Fruit fly (Drosophila melanogaster) whole organism, embryonic: ENCODE data around the gene c12.2.

ENCODE experiments used
- Abd-B ChIP-seq: fragments of 200-800 bp; sonication (Bioruptor generic); optimal IDR thresholded peaks from 2 replicates; lab custom pipeline; 2018; ENCODE audit warnings: missing biosample characterization, mild to moderate bottlenecking, missing genetic modification characterization, moderate library complexity
- Adf1 ChIP-seq: fragments of 200-800 bp; sonication (Bioruptor generic); IDR thresholded peaks from 2 replicates; pipeline ENCODE4 v1.3.6; 2022; ENCODE audit warnings: missing biosample characterization, missing genetic modification characterization
- Blimp-1 ChIP-seq: fragments of 200-800 bp; sonication (Bioruptor generic); optimal IDR thresholded peaks from 3 replicates; lab custom pipeline; 2018; ENCODE audit warnings: missing biosample characterization, missing genetic modification characterization, mild to moderate bottlenecking, moderate library complexity, missing genetic modification reagents
- CG12219 ChIP-seq: fragments of 200-800 bp; sonication (Bioruptor generic); optimal IDR thresholded peaks from 3 replicates; lab custom pipeline; 2018; ENCODE audit warnings: missing biosample characterization, mild to moderate bottlenecking, missing genetic modification characterization
- CG12391 ChIP-seq: fragments of 200-800 bp; sonication (Bioruptor generic); optimal IDR thresholded peaks from 3 replicates; lab custom pipeline; 2018; ENCODE audit warnings: missing biosample characterization, mild to moderate bottlenecking, missing genetic modification characterization, moderate library complexity
- CG12744 ChIP-seq: fragments of 200-800 bp; sonication (Bioruptor generic); optimal IDR thresholded peaks from 2 replicates; lab custom pipeline; 2016; ENCODE audit warnings: missing biosample characterization, missing genetic modification characterization
- CG13123 ChIP-seq: fragments of 200-800 bp; sonication (Bioruptor generic); optimal IDR thresholded peaks from 2 replicates; lab custom pipeline; 2016; ENCODE audit warnings: missing biosample characterization, missing genetic modification characterization
- CG15514 ChIP-seq: fragments of 200-800 bp; sonication (Bioruptor generic); optimal IDR thresholded peaks from 3 replicates; lab custom pipeline; 2017; ENCODE audit warnings: missing biosample characterization, missing genetic modification characterization, mild to moderate bottlenecking, moderate library complexity, missing genetic modification reagents
- CG16815 ChIP-seq: fragments of 200-800 bp; sonication (Bioruptor generic); optimal IDR thresholded peaks from 3 replicates; lab custom pipeline; 2017; ENCODE audit warnings: missing biosample characterization, mild to moderate bottlenecking, missing genetic modification characterization
- CG2875 ChIP-seq: fragments of 200-800 bp; sonication (Bioruptor generic); optimal IDR thresholded peaks from 2 replicates; lab custom pipeline; 2017; ENCODE audit warnings: missing biosample characterization, mild to moderate bottlenecking, missing genetic modification characterization, missing genetic modification reagents
- CG30403 ChIP-seq: fragments of 200-800 bp; sonication (Bioruptor generic); optimal IDR thresholded peaks from 3 replicates; lab custom pipeline; 2016; ENCODE audit warnings: missing biosample characterization, missing genetic modification characterization
- CG4282 ChIP-seq: fragments of 200-800 bp; sonication (Bioruptor generic); optimal IDR thresholded peaks from 2 replicates; lab custom pipeline; 2016; ENCODE audit warnings: missing biosample characterization, missing genetic modification characterization
- CG4424 ChIP-seq: fragments of 200-800 bp; sonication (Bioruptor generic); optimal IDR thresholded peaks from 3 replicates; lab custom pipeline; 2016; ENCODE audit warnings: missing biosample characterization, missing genetic modification characterization
- CG5245 ChIP-seq: fragments of 200-800 bp; sonication (Bioruptor generic); optimal IDR thresholded peaks from 3 replicates; lab custom pipeline; 2016; ENCODE audit warnings: missing biosample characterization, missing genetic modification characterization
- CG5953 ChIP-seq: fragments of 200-800 bp; sonication (Bioruptor generic); IDR thresholded peaks from 2 replicates; pipeline ENCODE4 v1.3.6; 2022; ENCODE audit warnings: missing biosample characterization, missing genetic modification characterization
- CG6813 ChIP-seq: fragments of 200-800 bp; sonication (Bioruptor generic); optimal IDR thresholded peaks from 2 replicates; lab custom pipeline; 2017; ENCODE audit warnings: missing biosample characterization, missing genetic modification characterization, mild to moderate bottlenecking, moderate library complexity, missing genetic modification reagents
- CG8281 ChIP-seq: fragments of 200-800 bp; sonication (Bioruptor generic); optimal IDR thresholded peaks from 2 replicates; lab custom pipeline; 2018; ENCODE audit warnings: missing biosample characterization, mild to moderate bottlenecking, missing genetic modification characterization, moderate library complexity
- CG8388 ChIP-seq: fragments of 200-800 bp; sonication (Bioruptor generic); optimal IDR thresholded peaks from 2 replicates; lab custom pipeline; 2019; ENCODE audit warnings: missing biosample characterization, mild to moderate bottlenecking, missing genetic modification characterization, moderate library complexity
- CG9215 ChIP-seq: fragments of 200-800 bp; sonication (Bioruptor generic); IDR thresholded peaks from 2 replicates; pipeline ENCODE4 v1.3.6; 2022; ENCODE audit warnings: missing biosample characterization, missing genetic modification characterization
- CG9437 ChIP-seq: fragments of 200-800 bp; sonication (Bioruptor generic); optimal IDR thresholded peaks from 2 replicates; lab custom pipeline; 2018; ENCODE audit warnings: missing biosample characterization, mild to moderate bottlenecking, missing genetic modification characterization
- CG9797 ChIP-seq: fragments of 200-800 bp; sonication (Bioruptor generic); optimal IDR thresholded peaks from 3 replicates; lab custom pipeline; 2018; ENCODE audit warnings: missing biosample characterization, mild to moderate bottlenecking, missing genetic modification characterization
- Fer2 ChIP-seq: fragments of 200-800 bp; sonication (Bioruptor generic); optimal IDR thresholded peaks from 2 replicates; lab custom pipeline; 2018; ENCODE audit warnings: missing biosample characterization, mild to moderate bottlenecking, missing genetic modification characterization, moderate library complexity
- H2.0 ChIP-seq: fragments of 200-800 bp; sonication (Bioruptor generic); IDR thresholded peaks from 2 replicates; pipeline ENCODE4 v1.3.6; 2022; ENCODE audit warnings: missing biosample characterization, missing genetic modification characterization
- Mad ChIP-seq: fragments of 200-800 bp; sonication (Bioruptor generic); optimal IDR thresholded peaks from 2 replicates; lab custom pipeline; 2016; ENCODE audit warnings: missing biosample characterization, missing genetic modification characterization
- NC2β ChIP-seq: fragments of 200-800 bp; sonication (Bioruptor generic); optimal IDR thresholded peaks from 2 replicates; lab custom pipeline; 2016; ENCODE audit warnings: missing biosample characterization, missing genetic modification characterization
- NK7.1 ChIP-seq: fragments of 200-800 bp; sonication (Bioruptor generic); optimal IDR thresholded peaks from 3 replicates; lab custom pipeline; 2016; ENCODE audit warnings: missing biosample characterization, missing genetic modification characterization
- Neu2 ChIP-seq: fragments of 200-800 bp; sonication (Bioruptor generic); optimal IDR thresholded peaks from 3 replicates; lab custom pipeline; 2016; ENCODE audit warnings: missing biosample characterization, missing genetic modification characterization, borderline replicate concordance
- Ptx1 ChIP-seq: fragments of 200-800 bp; sonication (Bioruptor generic); IDR thresholded peaks from 2 replicates; pipeline ENCODE4 v1.3.6; 2022; ENCODE audit warnings: missing biosample characterization, missing genetic modification characterization
- Taf1 ChIP-seq: fragments of 200-800 bp; sonication (Bioruptor generic); IDR thresholded peaks from 2 replicates; pipeline ENCODE4 v1.3.6; 2022; ENCODE audit warnings: missing biosample characterization, missing genetic modification characterization
- Tbp ChIP-seq: fragments of >200 bp; optimal IDR thresholded peaks from 2 replicates; lab custom pipeline; 2018; ENCODE audit warnings: missing biosample characterization, missing genetic modification characterization
- danr ChIP-seq: fragments of 200-800 bp; sonication (Bioruptor generic); IDR thresholded peaks from 2 replicates; pipeline ENCODE4 v1.3.6; 2022; ENCODE audit warnings: missing biosample characterization, missing genetic modification characterization
- ftz-f1 ChIP-seq: fragments of 200-800 bp; sonication (Bioruptor generic); optimal IDR thresholded peaks from 2 replicates; lab custom pipeline; 2016; ENCODE audit warnings: missing biosample characterization, missing genetic modification characterization
- jing ChIP-seq: fragments of 200-800 bp; sonication (Bioruptor generic); optimal IDR thresholded peaks from 2 replicates; lab custom pipeline; 2018; ENCODE audit warnings: missing biosample characterization, mild to moderate bottlenecking, missing genetic modification characterization
- kah ChIP-seq: fragments of 200-800 bp; sonication (Bioruptor generic); optimal IDR thresholded peaks from 2 replicates; lab custom pipeline; 2018; ENCODE audit warnings: missing biosample characterization, mild to moderate bottlenecking, missing genetic modification characterization
- ken ChIP-seq: fragments of 200-800 bp; sonication (Bioruptor generic); IDR thresholded peaks from 3 replicates; pipeline ENCODE4 v1.3.6; 2022; ENCODE audit warnings: missing biosample characterization, missing genetic modification characterization
- knrl ChIP-seq: fragments of 200-800 bp; sonication (Bioruptor generic); IDR thresholded peaks from 3 replicates; pipeline ENCODE4 v1.3.6; 2022; ENCODE audit warnings: missing biosample characterization, missing genetic modification characterization; ENCODE audit not compliant: partially characterized antibody
- lov ChIP-seq, 2 experiments: fragments of 200-800 bp in 1 of 2; fragments of >200 bp in 1 of 2; sonication (Bioruptor generic) in 1 of 2; IDR thresholded peaks in 1 of 2; optimal IDR thresholded peaks in 1 of 2; 2 replicates in 1 of 2; 3 replicates in 1 of 2; pipeline versions ENCODE4 v1.3.6 to Lab custom; 2017 to 2022; ENCODE audit warnings: missing biosample characterization in 1 of 2, missing genetic modification characterization in 1 of 2
- mirr ChIP-seq: fragments of 200-800 bp; sonication (Bioruptor generic); optimal IDR thresholded peaks from 3 replicates; lab custom pipeline; 2018; ENCODE audit warnings: missing biosample characterization, mild to moderate bottlenecking, missing genetic modification characterization
- mld ChIP-seq: fragments of 200-800 bp; sonication (Bioruptor generic); IDR thresholded peaks from 3 replicates; pipeline ENCODE4 v1.3.6; 2022; ENCODE audit warnings: missing biosample characterization, missing genetic modification characterization; ENCODE audit not compliant: partially characterized antibody
- nmo ChIP-seq: fragments of 200-800 bp; sonication (Bioruptor generic); optimal IDR thresholded peaks from 2 replicates; lab custom pipeline; 2018; ENCODE audit warnings: missing biosample characterization, mild to moderate bottlenecking, missing genetic modification characterization, moderate library complexity
- org-1 ChIP-seq: fragments of 200-800 bp; sonication (Bioruptor generic); optimal IDR thresholded peaks from 2 replicates; lab custom pipeline; 2017; ENCODE audit warnings: missing biosample characterization, missing genetic modification characterization
- pum ChIP-seq: fragments of 200-800 bp; sonication (Bioruptor generic); optimal IDR thresholded peaks from 2 replicates; lab custom pipeline; 2016; ENCODE audit warnings: missing biosample characterization, missing genetic modification characterization
- rib ChIP-seq: fragments of 200-800 bp; sonication (Bioruptor generic); IDR thresholded peaks from 2 replicates; pipeline ENCODE4 v1.3.6; 2022; ENCODE audit warnings: missing biosample characterization, missing genetic modification characterization
- ssp ChIP-seq: fragments of 200-800 bp; sonication (Bioruptor generic); IDR thresholded peaks from 2 replicates; pipeline ENCODE4 v1.3.6; 2022; ENCODE audit warnings: missing biosample characterization, missing genetic modification characterization
- tin ChIP-seq: fragments of 200-800 bp; sonication (Bioruptor generic); optimal IDR thresholded peaks from 3 replicates; lab custom pipeline; 2016; ENCODE audit warnings: missing biosample characterization, missing genetic modification characterization
- toy ChIP-seq: fragments of 200-800 bp; sonication (Bioruptor generic); IDR thresholded peaks from 2 replicates; pipeline ENCODE4 v1.3.6; 2022; ENCODE audit warnings: missing biosample characterization, missing genetic modification characterization
- trh ChIP-seq: fragments of 200-800 bp; sonication (Bioruptor generic); optimal IDR thresholded peaks from 2 replicates; lab custom pipeline; 2016; ENCODE audit warnings: missing biosample characterization, missing genetic modification characterization
- wdn ChIP-seq: fragments of 200-800 bp; sonication (Bioruptor generic); IDR thresholded peaks from 2 replicates; pipeline ENCODE4 v1.3.6; 2022; ENCODE audit warnings: missing biosample characterization, missing genetic modification characterization
- yki ChIP-seq: fragments of >200 bp; optimal IDR thresholded peaks from 3 replicates; lab custom pipeline; 2018
- zen ChIP-seq: fragments of 200-800 bp; sonication (Bioruptor generic); optimal IDR thresholded peaks from 3 replicates; lab custom pipeline; 2018; ENCODE audit warnings: missing biosample characterization, mild to moderate bottlenecking, missing genetic modification characterization, moderate library complexity

c12.2 gene

DNA sequence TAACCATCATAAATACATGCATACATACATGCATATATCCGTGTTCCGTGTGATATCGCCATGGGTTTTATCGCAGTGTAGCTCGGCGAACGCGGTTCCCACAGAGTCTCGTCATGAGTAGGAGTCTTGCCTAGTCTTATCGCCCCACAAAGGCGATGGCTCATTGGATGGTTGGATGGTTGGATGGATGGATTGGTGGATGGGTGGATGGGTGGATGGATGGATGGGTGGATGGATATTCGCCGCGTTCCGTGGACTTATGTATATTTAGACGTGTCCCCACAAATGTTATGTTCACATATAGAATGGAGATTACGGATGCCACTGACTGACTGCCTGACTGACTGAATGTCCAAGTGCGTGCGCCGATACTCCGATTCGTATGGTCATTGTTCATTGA is 27.9 kb upstream of the c12.2 start:
- TF ChIP-seq ssp: no peak
- TF ChIP-seq Neu2 (GFP tag; lab: Kevin White, UChicago): no peak
- TF ChIP-seq Abd-B (GFP tag; lab: Kevin White, UChicago): no peak
- TF ChIP-seq CG9215: no peak
- TF ChIP-seq rib (GFP tag; lab: Robert Waterston, UW): no peak
- TF ChIP-seq lov (optimal IDR thresholded peaks at IDR 0.05; lab: Kevin White, UChicago): no peak
- no peak for TF ChIP-seq lov (GFP tag; IDR thresholded peaks at IDR 0.05; lab: Robert Waterston, UW)
- no peak for TF ChIP-seq mld (GFP tag; lab: Robert Waterston, UW)
- TF ChIP-seq CG8281 (tag; lab: Kevin White, UChicago): peak; percentile 98

DNA sequence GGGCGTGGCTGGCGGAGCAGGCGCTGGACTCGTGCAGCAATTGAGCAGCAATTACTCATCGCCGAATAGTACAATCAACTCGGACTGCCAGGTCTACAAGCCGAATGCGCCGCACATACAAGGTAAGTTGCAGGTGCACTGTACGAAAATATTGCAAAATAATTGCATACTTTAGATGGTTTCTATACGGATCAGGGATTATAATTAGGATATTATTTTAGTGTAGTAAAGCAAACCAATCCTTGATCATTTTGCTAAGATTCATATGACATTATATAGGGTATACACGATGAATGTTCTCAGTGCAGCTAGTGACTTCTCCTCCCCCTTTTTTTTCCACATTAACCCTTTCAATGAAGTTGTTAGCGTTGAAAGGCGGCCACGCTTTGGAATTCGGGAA is 23.6 kb upstream of the c12.2 start:
- TF ChIP-seq Tbp (GFP tag; lab: Kevin White, UChicago) (no peak), tin (GFP tag; lab: Kevin White, UChicago) (peak; percentile 3), Fer2 (no peak), CG2875 (GFP tag; lab: Kevin White, UChicago) (peak; percentile 1), CG6813 (GFP tag; lab: Kevin White, UChicago) (no peak), CG5245 (no peak), CG9797 (no peak), org-1 (GFP tag; lab: Kevin White, UChicago) (no peak), Blimp-1 (peak; percentile 47), CG4282 (GFP tag; lab: Kevin White, UChicago) (no peak), Taf1 (GFP tag; lab: Robert Waterston, UW) (no peak), toy (GFP tag; lab: Robert Waterston, UW) (no peak), Mad (GFP tag; lab: Kevin White, UChicago) (no peak), mirr (GFP tag; lab: Kevin White, UChicago) (no peak), Ptx1 (GFP tag; lab: Robert Waterston, UW) (peak; percentile 22; the same call in 1 of the 2 replicates), pum (no peak), wdn (GFP tag; lab: Robert Waterston, UW) (no peak), CG30403 (peak; percentile 11), CG4424 (GFP tag; lab: Kevin White, UChicago) (peak; percentile 33), yki (no peak), zen (tag; lab: Kevin White, UChicago) (no peak), CG12219 (GFP tag; lab: Kevin White, UChicago) (no peak), CG5953 (GFP tag; lab: Robert Waterston, UW) (no peak), CG16815 (GFP tag; lab: Kevin White, UChicago) (peak; percentile 19), kah (no peak), jing (GFP tag; lab: Kevin White, UChicago) (no peak), CG15514 (no peak), ken (GFP tag; lab: Robert Waterston, UW) (peak; percentile 37; the same call in 1 of the 3 replicates), danr (GFP tag; lab: Robert Waterston, UW) (no peak), CG13123 (no peak), CG8388 (GFP tag; lab: Kevin White, UChicago) (peak; percentile 34), knrl (GFP tag; lab: Robert Waterston, UW) (no peak), CG9437 (no peak), H2.0 (peak; percentile 10; the same call in 1 of the 2 replicates), CG12744 (no peak), NK7.1 (no peak), CG12391 (tag; lab: Kevin White, UChicago) (peak; percentile 35), ftz-f1 (GFP tag; lab: Kevin White, UChicago) (no peak), trh (GFP tag; lab: Kevin White, UChicago) (no peak), Adf1 (GFP tag; lab: Robert Waterston, UW) (no peak), nmo (GFP tag; lab: Kevin White, UChicago) (peak; percentile 40), NC2β (GFP tag; lab: Kevin White, UChicago) (no peak)
